Fruit fly (Drosophila melanogaster) whole organism, embryonic: Measurements from ENCODE around the gene Cat.

ENCODE experiments used
- Adf1 ChIP-seq: fragments of 200-800 bp; sonication (Bioruptor generic); IDR thresholded peaks from 2 replicates; pipeline ENCODE4 v1.3.6; 2022; ENCODE audit warnings: missing biosample characterization, missing genetic modification characterization
- Bgb ChIP-seq: fragments of 200-800 bp; sonication (Bioruptor generic); IDR thresholded peaks from 2 replicates; pipeline ENCODE4 v1.3.6; 2022; ENCODE audit warnings: missing biosample characterization, missing genetic modification characterization; ENCODE audit not compliant: partially characterized antibody
- CG10431 ChIP-seq: fragments of 200-800 bp; sonication (Bioruptor generic); optimal IDR thresholded peaks from 3 replicates; lab custom pipeline; 2018; ENCODE audit warnings: missing biosample characterization, mild to moderate bottlenecking, missing genetic modification characterization
- CG10979 ChIP-seq: fragments of 200-800 bp; sonication (Bioruptor generic); optimal IDR thresholded peaks from 2 replicates; lab custom pipeline; 2018; ENCODE audit warnings: missing biosample characterization, mild to moderate bottlenecking, missing genetic modification characterization, moderate library complexity
- CG12391 ChIP-seq: fragments of 200-800 bp; sonication (Bioruptor generic); optimal IDR thresholded peaks from 3 replicates; lab custom pipeline; 2018; ENCODE audit warnings: missing biosample characterization, mild to moderate bottlenecking, missing genetic modification characterization, moderate library complexity
- CG13624 ChIP-seq: fragments of 200-800 bp; sonication (Bioruptor generic); optimal IDR thresholded peaks from 2 replicates; lab custom pipeline; 2016; ENCODE audit warnings: missing biosample characterization, missing genetic modification characterization
- CG14014 ChIP-seq: fragments of 200-800 bp; sonication (Bioruptor generic); IDR thresholded peaks from 2 replicates; pipeline ENCODE4 v1.3.6; 2022; ENCODE audit warnings: missing biosample characterization, missing genetic modification characterization
- CG1603 ChIP-seq: fragments of 200-800 bp; sonication (Bioruptor generic); optimal IDR thresholded peaks from 2 replicates; lab custom pipeline; 2019; ENCODE audit warnings: missing biosample characterization, mild to moderate bottlenecking, missing genetic modification characterization, moderate library complexity
- CG17186 ChIP-seq: fragments of 200-800 bp; sonication (Bioruptor generic); optimal IDR thresholded peaks from 3 replicates; lab custom pipeline; 2017; ENCODE audit warnings: missing biosample characterization, missing genetic modification reagents, missing genetic modification characterization
- CG17912 ChIP-seq: fragments of 200-800 bp; sonication (Bioruptor generic); optimal IDR thresholded peaks from 2 replicates; lab custom pipeline; 2018; ENCODE audit warnings: missing biosample characterization, mild to moderate bottlenecking, missing genetic modification characterization
- CG1832 ChIP-seq: fragments of 200-800 bp; sonication (Bioruptor generic); optimal IDR thresholded peaks from 2 replicates; lab custom pipeline; 2017; ENCODE audit warnings: missing biosample characterization, mild to moderate bottlenecking, missing genetic modification characterization, inconsistent platforms
- CG18476 ChIP-seq: fragments of 200-800 bp; sonication (Bioruptor generic); optimal IDR thresholded peaks from 2 replicates; lab custom pipeline; 2016; ENCODE audit warnings: missing biosample characterization, mild to moderate bottlenecking, missing genetic modification characterization
- CG2199 ChIP-seq: fragments of 200-800 bp; sonication (Bioruptor generic); IDR thresholded peaks from 3 replicates; pipeline ENCODE4 v1.3.6; 2022; ENCODE audit warnings: missing biosample characterization, missing genetic modification characterization
- CG2202 ChIP-seq: fragments of 200-800 bp; sonication (Bioruptor generic); optimal IDR thresholded peaks from 2 replicates; lab custom pipeline; 2018; ENCODE audit warnings: missing biosample characterization, mild to moderate bottlenecking, missing genetic modification characterization
- CG31365 ChIP-seq: fragments of 200-800 bp; sonication (Bioruptor generic); optimal IDR thresholded peaks from 2 replicates; lab custom pipeline; 2018; ENCODE audit warnings: missing biosample characterization, mild to moderate bottlenecking, missing genetic modification characterization
- CG32532 ChIP-seq: fragments of 200-800 bp; sonication (Bioruptor generic); IDR thresholded peaks from 2 replicates; pipeline ENCODE4 v1.3.6; 2022; ENCODE audit warnings: missing biosample characterization, missing genetic modification characterization
- CG33213 ChIP-seq: fragments of 200-800 bp; sonication (Bioruptor generic); optimal IDR thresholded peaks from 3 replicates; lab custom pipeline; 2016; ENCODE audit warnings: missing biosample characterization, missing genetic modification characterization
- CG42726 ChIP-seq: fragments of 200-800 bp; sonication (Bioruptor generic); IDR thresholded peaks from 2 replicates; pipeline ENCODE4 v1.3.6; 2022; ENCODE audit warnings: missing biosample characterization, missing genetic modification characterization; ENCODE audit not compliant: partially characterized antibody
- CG6175 ChIP-seq: fragments of 200-800 bp; sonication (Bioruptor generic); IDR thresholded peaks from 3 replicates; pipeline ENCODE4 v1.3.6; 2022; ENCODE audit warnings: missing biosample characterization, missing genetic modification characterization
- CG8359 ChIP-seq: fragments of 200-800 bp; sonication (Bioruptor generic); optimal IDR thresholded peaks from 2 replicates; lab custom pipeline; 2017; ENCODE audit warnings: missing biosample characterization, mild to moderate bottlenecking, missing genetic modification characterization, borderline replicate concordance
- CG8388 ChIP-seq: fragments of 200-800 bp; sonication (Bioruptor generic); optimal IDR thresholded peaks from 2 replicates; lab custom pipeline; 2019; ENCODE audit warnings: missing biosample characterization, mild to moderate bottlenecking, missing genetic modification characterization, moderate library complexity
- D19B ChIP-seq: fragments of 200-800 bp; sonication (Bioruptor generic); optimal IDR thresholded peaks from 2 replicates; lab custom pipeline; 2017; ENCODE audit warnings: missing biosample characterization, mild to moderate bottlenecking, missing genetic modification characterization
- Dfd ChIP-seq, 2 experiments: fragments of >200 bp; optimal IDR thresholded peaks; 2 replicates each; lab custom pipeline; 2017; ENCODE audit warnings: missing biosample characterization in 2 of 2, missing genetic modification characterization in 2 of 2
- Dll ChIP-seq: fragments of 200-800 bp; sonication (Bioruptor generic); IDR thresholded peaks from 4 replicates; pipeline ENCODE4 v1.3.6; 2022; ENCODE audit warnings: missing biosample characterization, missing genetic modification characterization; ENCODE audit not compliant: partially characterized antibody
- GATAe ChIP-seq: fragments of 200-800 bp; sonication (Bioruptor generic); conservative IDR thresholded peaks from 2 replicates; pipeline ENCODE4 v1.3.6; 2022; ENCODE audit warnings: missing biosample characterization, missing genetic modification characterization
- H2.0 ChIP-seq: fragments of 200-800 bp; sonication (Bioruptor generic); IDR thresholded peaks from 2 replicates; pipeline ENCODE4 v1.3.6; 2022; ENCODE audit warnings: missing biosample characterization, missing genetic modification characterization
- HmgZ ChIP-seq: fragments of 200-800 bp; sonication (Bioruptor generic); optimal IDR thresholded peaks from 2 replicates; lab custom pipeline; 2018; ENCODE audit warnings: missing biosample characterization, mild to moderate bottlenecking, missing genetic modification characterization
- Tbp ChIP-seq: fragments of >200 bp; optimal IDR thresholded peaks from 2 replicates; lab custom pipeline; 2018; ENCODE audit warnings: missing biosample characterization, missing genetic modification characterization
- ab ChIP-seq: fragments of 200-800 bp; sonication (Bioruptor generic); optimal IDR thresholded peaks from 2 replicates; lab custom pipeline; 2016; ENCODE audit warnings: missing biosample characterization, missing genetic modification characterization
- al ChIP-seq: fragments of 200-800 bp; sonication (Bioruptor generic); IDR thresholded peaks from 2 replicates; pipeline ENCODE4 v1.3.6; 2022; ENCODE audit warnings: missing biosample characterization, missing genetic modification characterization
- ara ChIP-seq: fragments of 200-800 bp; sonication (Bioruptor generic); IDR thresholded peaks from 2 replicates; pipeline ENCODE4 v1.3.6; 2022; ENCODE audit warnings: missing biosample characterization, missing genetic modification characterization
- bowl ChIP-seq: fragments of 200-800 bp; sonication (Bioruptor generic); IDR thresholded peaks from 2 replicates; pipeline ENCODE4 v1.3.6; 2022; ENCODE audit warnings: missing biosample characterization, missing genetic modification characterization
- bsh ChIP-seq, 2 experiments: fragments of 200-800 bp; sonication (Bioruptor generic); optimal IDR thresholded peaks; 2 replicates each; lab custom pipeline; 2017 to 2018; ENCODE audit warnings: mild to moderate bottlenecking in 2 of 2, missing biosample characterization in 2 of 2, missing genetic modification characterization in 2 of 2, moderate library complexity in 1 of 2
- chinmo ChIP-seq: fragments of 200-800 bp; sonication (Bioruptor generic); IDR thresholded peaks from 4 replicates; pipeline ENCODE4 v1.3.6; 2022; ENCODE audit warnings: missing biosample characterization, missing genetic modification characterization; ENCODE audit not compliant: partially characterized antibody
- chm ChIP-seq: fragments of 200-800 bp; sonication (Bioruptor generic); IDR thresholded peaks from 2 replicates; pipeline ENCODE4 v1.3.6; 2022; ENCODE audit warnings: missing biosample characterization, missing genetic modification characterization
- eve ChIP-seq, 2 experiments: fragments of >200 bp; optimal IDR thresholded peaks; 2 replicates each; lab custom pipeline; 2017; ENCODE audit warnings: missing biosample characterization in 2 of 2, missing genetic modification characterization in 2 of 2
- gt ChIP-seq: fragments of 200-800 bp; sonication (Bioruptor generic); IDR thresholded peaks from 2 replicates; pipeline ENCODE4 v1.3.6; 2022; ENCODE audit warnings: missing biosample characterization, missing genetic modification characterization
- her ChIP-seq: fragments of 200-800 bp; sonication (Bioruptor generic); optimal IDR thresholded peaks from 2 replicates; lab custom pipeline; 2016; ENCODE audit warnings: missing biosample characterization, missing genetic modification characterization
- ind ChIP-seq: fragments of 200-800 bp; sonication (Bioruptor generic); optimal IDR thresholded peaks from 3 replicates; lab custom pipeline; 2016; ENCODE audit warnings: missing biosample characterization, missing genetic modification characterization
- inv ChIP-seq: fragments of 200-800 bp; sonication (Bioruptor generic); IDR thresholded peaks from 2 replicates; pipeline ENCODE4 v1.3.6; 2022; ENCODE audit warnings: missing biosample characterization, missing genetic modification characterization; ENCODE audit not compliant: partially characterized antibody
- nau ChIP-seq: fragments of 200-800 bp; sonication (Bioruptor generic); optimal IDR thresholded peaks from 3 replicates; lab custom pipeline; 2017; ENCODE audit warnings: missing biosample characterization, mild to moderate bottlenecking, missing genetic modification characterization, missing genetic modification reagents
- nerfin-2 ChIP-seq: fragments of 200-800 bp; sonication (Bioruptor generic); IDR thresholded peaks from 2 replicates; pipeline ENCODE4 v1.3.6; 2022; ENCODE audit warnings: missing biosample characterization, missing genetic modification characterization; ENCODE audit not compliant: partially characterized antibody
- onecut ChIP-seq: fragments of 200-800 bp; sonication (Bioruptor generic); IDR thresholded peaks from 2 replicates; pipeline ENCODE4 v1.3.6; 2022; ENCODE audit warnings: missing biosample characterization, missing genetic modification characterization
- pan ChIP-seq, 4 experiments: fragments of >200 bp in 3 of 4; fragments of 200-800 bp in 1 of 4; sonication (Bioruptor generic) in 1 of 4; optimal IDR thresholded peaks in 3 of 4; IDR thresholded peaks in 1 of 4; 2 replicates each; pipeline versions ENCODE4 v1.3.6 to Lab custom; 2017 to 2022; ENCODE audit warnings: missing biosample characterization in 2 of 4, missing genetic modification characterization in 2 of 4, mixed read lengths in 1 of 4
- phol ChIP-seq: fragments of 200-800 bp; sonication (Bioruptor generic); optimal IDR thresholded peaks from 3 replicates; lab custom pipeline; 2018; ENCODE audit warnings: missing biosample characterization, mild to moderate bottlenecking, missing genetic modification characterization, moderate library complexity
- salm ChIP-seq: fragments of 200-800 bp; sonication (Bioruptor generic); optimal IDR thresholded peaks from 2 replicates; lab custom pipeline; 2018; ENCODE audit warnings: missing biosample characterization, mild to moderate bottlenecking, missing genetic modification characterization
- seq ChIP-seq: fragments of 200-800 bp; sonication (Bioruptor generic); IDR thresholded peaks from 2 replicates; pipeline ENCODE4 v1.3.6; 2022; ENCODE audit warnings: missing biosample characterization, missing genetic modification characterization
- tna ChIP-seq: fragments of 200-800 bp; sonication (Bioruptor generic); IDR thresholded peaks from 2 replicates; pipeline ENCODE4 v1.3.6; 2022; ENCODE audit warnings: missing biosample characterization, missing genetic modification characterization; ENCODE audit not compliant: partially characterized antibody
- wor ChIP-seq: fragments of 200-800 bp; sonication (Bioruptor generic); IDR thresholded peaks from 2 replicates; pipeline ENCODE4 v1.3.6; 2022; ENCODE audit warnings: missing biosample characterization, missing genetic modification characterization

Gene Cat

dm6 chr3L:18784562-18784961, 37.8 kb upstream of the Cat start (continued):
- peak; percentile 52 for TF ChIP-seq CG13624
- no peak for TF ChIP-seq CG31365 (tag; lab: Kevin White, UChicago)
- TF ChIP-seq CG2202 = no peak
- no peak for TF ChIP-seq CG6175 (GFP tag; lab: Robert Waterston, UW)
- no peak for TF ChIP-seq Tbp (GFP tag; lab: Kevin White, UChicago)
- TF ChIP-seq ara (GFP tag; lab: Robert Waterston, UW) = peak; percentile 61
- TF ChIP-seq phol (tag; lab: Kevin White, UChicago) = peak; percentile 43
- TF ChIP-seq CG10431 (GFP tag; lab: Kevin White, UChicago) = no peak
- TF ChIP-seq CG14014 (GFP tag; lab: Robert Waterston, UW) = peak; percentile 73
- TF ChIP-seq CG12391 = peak; percentile 58
- no peak for TF ChIP-seq inv
- peak; percentile 38; the same call in 1 of the 2 replicates for TF ChIP-seq nerfin-2 (GFP tag; lab: Robert Waterston, UW)
- TF ChIP-seq H2.0 (GFP tag; lab: Robert Waterston, UW) = peak; percentile 86
- TF ChIP-seq bowl (GFP tag; lab: Robert Waterston, UW) = peak; percentile 48; the same call in 1 of the 2 replicates
- TF ChIP-seq al (GFP tag; lab: Robert Waterston, UW) = peak; percentile 41
- TF ChIP-seq Bgb (GFP tag; lab: Robert Waterston, UW) = peak; percentile 26; the same call in 1 of the 2 replicates
- TF ChIP-seq CG42726 (GFP tag; lab: Robert Waterston, UW) = no peak
- TF ChIP-seq gt (GFP tag; lab: Robert Waterston, UW) = no peak
- TF ChIP-seq CG18476 (GFP tag; lab: Kevin White, UChicago) = peak; percentile 10
- TF ChIP-seq D19B (GFP tag; lab: Kevin White, UChicago) = peak; percentile 57
- TF ChIP-seq onecut (GFP tag; lab: Robert Waterston, UW) = peak; percentile 49
- no peak for TF ChIP-seq Dll (GFP tag; lab: Robert Waterston, UW)
- TF ChIP-seq CG33213 (GFP tag; lab: Kevin White, UChicago) = peak; percentile 19
- peak; percentile 60; the same call in 1 of the 2 replicates for TF ChIP-seq chm (GFP tag; lab: Robert Waterston, UW)
- peak; percentile 5 for TF ChIP-seq her (GFP tag; lab: Kevin White, UChicago)
- TF ChIP-seq CG32532 (GFP tag; lab: Robert Waterston, UW) = no peak; the same call in 1 of the 2 replicates
- no peak for TF ChIP-seq CG10979
- peak; percentile 45; the same call in 1 of the 2 replicates for TF ChIP-seq wor (GFP tag; lab: Robert Waterston, UW)
- no peak for TF ChIP-seq Dfd (GFP tag; optimal IDR thresholded peaks at IDR 0.05; lab: Kevin White, UChicago)
- TF ChIP-seq CG17912 = no peak
- no peak for TF ChIP-seq CG17186 (GFP tag; lab: Kevin White, UChicago)
- no peak for TF ChIP-seq Adf1 (GFP tag; lab: Robert Waterston, UW)
- TF ChIP-seq CG8388 = peak; percentile 16
- TF ChIP-seq chinmo (GFP tag; lab: Robert Waterston, UW) = no peak
- TF ChIP-seq eve (GFP tag; optimal IDR thresholded peaks at IDR 0.05; lab: Kevin White, UChicago) = no peak
- TF ChIP-seq seq (GFP tag; lab: Robert Waterston, UW) = peak; percentile 81
- peak; percentile 16 for TF ChIP-seq HmgZ (tag; lab: Kevin White, UChicago)
- TF ChIP-seq salm (tag; lab: Kevin White, UChicago) = peak; percentile 27
- TF ChIP-seq CG1603 (tag; lab: Kevin White, UChicago) = peak; percentile 54
- TF ChIP-seq GATAe (GFP tag; lab: Robert Waterston, UW) = no peak
- peak; percentile 52; the same call in 1 of the 2 replicates for TF ChIP-seq tna
- no peak for TF ChIP-seq pan (optimal IDR thresholded peaks at IDR 0.05; lab: Kevin White, UChicago)
- TF ChIP-seq pan (GFP tag; optimal IDR thresholded peaks at IDR 0.05 in 1 of 2, IDR thresholded peaks at IDR 0.05 in 1 of 2) = peak in 1 of 2 experiments; percentile 91
- TF ChIP-seq ind = peak; percentile 60
- no peak for TF ChIP-seq ab (GFP tag; lab: Kevin White, UChicago)
- peak; percentile 16 for TF ChIP-seq nau (GFP tag; lab: Kevin White, UChicago)
- no peak for TF ChIP-seq CG8359 (GFP tag; lab: Kevin White, UChicago)
- no peak for TF ChIP-seq CG1832 (GFP tag; lab: Kevin White, UChicago)
- peak; percentile 31; the same call in 1 of the 3 replicates for TF ChIP-seq CG2199 (GFP tag; lab: Robert Waterston, UW)
- TF ChIP-seq bsh (GFP tag; optimal IDR thresholded peaks at IDR 0.05; lab: Kevin White, UChicago) = peak in 1 of 2 experiments; percentile 14
